Worm (Caenorhabditis elegans) whole organism, mixed stage, embryonic: Measurements from ENCODE around the gene T28H11.8.

Experiments used
- M03D4.4 ChIP-seq: sonication (generic microtip); optimal IDR thresholded peaks from 2 replicates; lab custom pipeline; 2017; ENCODE audit warnings: mild to moderate bottlenecking, missing genetic modification characterization, missing compliant biosample characterization
- bed-3 ChIP-seq: fragments of 200-800 bp; sonication (Bioruptor generic); optimal IDR thresholded peaks from 3 replicates; lab custom pipeline; 2018; ENCODE audit warnings: mild to moderate bottlenecking, missing genetic modification characterization, moderate library complexity, missing compliant biosample characterization
- ceh-39 ChIP-seq: fragments of 150-350 bp; optimal IDR thresholded peaks from 2 replicates; lab custom pipeline; 2014; ENCODE audit warnings: missing biosample characterization, missing genetic modification characterization
- ceh-43 ChIP-seq: fragments of 200-800 bp; sonication (Bioruptor generic); optimal IDR thresholded peaks from 2 replicates; lab custom pipeline; 2018; ENCODE audit warnings: mild to moderate bottlenecking, missing genetic modification characterization, moderate library complexity, missing compliant biosample characterization
- ceh-83 ChIP-seq: fragments of 200-800 bp; sonication (Bioruptor generic); optimal IDR thresholded peaks from 2 replicates; lab custom pipeline; 2018; ENCODE audit warnings: mild to moderate bottlenecking, missing genetic modification characterization, missing compliant biosample characterization
- ces-1 ChIP-seq: fragments of 150-350 bp; optimal IDR thresholded peaks from 2 replicates; lab custom pipeline; 2014; ENCODE audit warnings: missing biosample characterization, missing genetic modification reagents, missing genetic modification characterization
- cnd-1 ChIP-seq: fragments of 200-800 bp; sonication (Bioruptor generic); optimal IDR thresholded peaks from 2 replicates; lab custom pipeline; 2018; ENCODE audit warnings: mild to moderate bottlenecking, missing genetic modification characterization, missing compliant biosample characterization
- drap-1 ChIP-seq: fragments of 200-800 bp; sonication (Bioruptor generic); optimal IDR thresholded peaks from 3 replicates; lab custom pipeline; 2018; ENCODE audit warnings: mild to moderate bottlenecking, missing genetic modification characterization, missing compliant biosample characterization
- elt-3 ChIP-seq: fragments of 150-350 bp; optimal IDR thresholded peaks from 2 replicates; lab custom pipeline; 2014; ENCODE audit warnings: missing biosample characterization, missing genetic modification characterization
- flh-1 ChIP-seq: fragments of 200-800 bp; sonication (Bioruptor generic); optimal IDR thresholded peaks from 2 replicates; lab custom pipeline; 2018; ENCODE audit warnings: mild to moderate bottlenecking, missing genetic modification characterization, moderate library complexity, missing compliant biosample characterization
- ham-2 ChIP-seq: fragments of 200-800 bp; sonication (Bioruptor generic); optimal IDR thresholded peaks from 2 replicates; lab custom pipeline; 2018; ENCODE audit warnings: mild to moderate bottlenecking, missing genetic modification characterization, missing compliant biosample characterization
- hlh-1 ChIP-seq: fragments of 150-350 bp; optimal IDR thresholded peaks from 2 replicates; lab custom pipeline; 2014; ENCODE audit warnings: missing biosample characterization, missing genetic modification reagents, missing genetic modification characterization
- lin-13 ChIP-seq: fragments of 150-350 bp; optimal IDR thresholded peaks from 2 replicates; lab custom pipeline; 2014; ENCODE audit warnings: missing biosample characterization, missing genetic modification characterization
- lin-32 ChIP-seq: fragments of 200-800 bp; sonication (Bioruptor generic); optimal IDR thresholded peaks from 2 replicates; lab custom pipeline; 2018; ENCODE audit warnings: mild to moderate bottlenecking, missing genetic modification characterization, missing compliant biosample characterization
- lsy-2 ChIP-seq: fragments of 150-350 bp; optimal IDR thresholded peaks from 2 replicates; lab custom pipeline; 2014; ENCODE audit warnings: missing biosample characterization, missing genetic modification characterization
- mep-1 ChIP-seq: fragments of 150-350 bp; optimal IDR thresholded peaks from 2 replicates; lab custom pipeline; 2017; ENCODE audit warnings: missing biosample characterization, missing genetic modification reagents, missing genetic modification characterization, inconsistent platforms
- mls-2 ChIP-seq: sonication (generic microtip); optimal IDR thresholded peaks from 2 replicates; lab custom pipeline; 2016; ENCODE audit warnings: mild to moderate bottlenecking, missing genetic modification characterization, moderate library complexity, missing compliant biosample characterization
- nhr-12 ChIP-seq: fragments of 150-350 bp; optimal IDR thresholded peaks from 2 replicates; lab custom pipeline; 2014; ENCODE audit warnings: missing biosample characterization, missing genetic modification characterization
- nhr-2 ChIP-seq: fragments of 150-350 bp; optimal IDR thresholded peaks from 2 replicates; lab custom pipeline; 2014; ENCODE audit warnings: missing biosample characterization, missing genetic modification characterization
- nhr-28 ChIP-seq: fragments of 150-350 bp; optimal IDR thresholded peaks from 2 replicates; lab custom pipeline; 2014; ENCODE audit warnings: missing biosample characterization, missing genetic modification characterization
- nhr-76 ChIP-seq: sonication (generic microtip); optimal IDR thresholded peaks from 2 replicates; lab custom pipeline; 2017; ENCODE audit warnings: missing biosample characterization, missing genetic modification characterization
- pha-4 ChIP-seq: fragments of 150-350 bp; optimal IDR thresholded peaks from 2 replicates; lab custom pipeline; 2018; ENCODE audit warnings: missing biosample characterization, missing genetic modification reagents, missing genetic modification characterization
- snpc-4 ChIP-seq: fragments of 150-350 bp; optimal IDR thresholded peaks from 2 replicates; lab custom pipeline; 2014; ENCODE audit warnings: missing biosample characterization, missing genetic modification characterization
- sptf-1 ChIP-seq: sonication (generic microtip); optimal IDR thresholded peaks from 2 replicates; lab custom pipeline; 2017; ENCODE audit warnings: mild to moderate bottlenecking, missing genetic modification characterization, moderate library complexity, missing compliant biosample characterization
- tbx-8 ChIP-seq: fragments of 200-800 bp; sonication (Bioruptor generic); optimal IDR thresholded peaks from 2 replicates; lab custom pipeline; 2018; ENCODE audit warnings: mild to moderate bottlenecking, missing genetic modification characterization, moderate library complexity, missing compliant biosample characterization
- unc-120 ChIP-seq: sonication (generic microtip); optimal IDR thresholded peaks from 2 replicates; lab custom pipeline; 2017; ENCODE audit warnings: missing genetic modification characterization, missing compliant biosample characterization; ENCODE audit not compliant: poor library complexity, severe bottlenecking
- unc-39 ChIP-seq: fragments of 150-350 bp; optimal IDR thresholded peaks from 2 replicates; lab custom pipeline; 2014; ENCODE audit warnings: missing biosample characterization, missing genetic modification characterization
- unc-62 ChIP-seq: fragments of 150-350 bp; optimal IDR thresholded peaks from 2 replicates; lab custom pipeline; 2014; ENCODE audit warnings: missing biosample characterization, missing genetic modification reagents, missing genetic modification characterization
- zip-8 ChIP-seq: fragments of 150-350 bp; optimal IDR thresholded peaks from 2 replicates; lab custom pipeline; 2014; ENCODE audit warnings: missing biosample characterization, missing genetic modification characterization
- ztf-11 ChIP-seq: fragments of 150-350 bp; optimal IDR thresholded peaks from 2 replicates; lab custom pipeline; 2014; ENCODE audit warnings: missing biosample characterization, missing genetic modification characterization

T28H11.8 gene

ce11 chrIV:5008378-5008777, 12.1 kb downstream of the T28H11.8 start, which contains the start of gene srm-2:
srm-2 (plus strand) TSS chrIV:5008678.
- no peak for TF ChIP-seq hlh-1 (tag; lab: Kevin White, UChicago)
- TF ChIP-seq unc-62 (GFP tag; lab: Kevin White, UChicago): no peak
- TF ChIP-seq bed-3 (GFP tag; lab: Kevin White, UChicago): no peak
- no peak for TF ChIP-seq nhr-12
- no peak for TF ChIP-seq unc-120 (tag; lab: Kevin White, UChicago)
- TF ChIP-seq pha-4 (tag; lab: Kevin White, UChicago): no peak
- no peak for TF ChIP-seq sptf-1
- TF ChIP-seq unc-39 (tag; lab: Kevin White, UChicago): no peak
- no peak for TF ChIP-seq zip-8 (tag; lab: Kevin White, UChicago)
- no peak for TF ChIP-seq ceh-39 (tag; lab: Kevin White, UChicago)
- TF ChIP-seq lin-13 (tag; lab: Kevin White, UChicago): no peak

- no peak for TF ChIP-seq ceh-43 (GFP tag; lab: Kevin White, UChicago)
- TF ChIP-seq drap-1 (GFP tag; lab: Kevin White, UChicago): no peak
- no peak for TF ChIP-seq zip-8 (tag; lab: Kevin White, UChicago)
- no peak for TF ChIP-seq ham-2 (GFP tag; lab: Kevin White, UChicago)
- no peak for TF ChIP-seq unc-39 (tag; lab: Kevin White, UChicago)
- no peak for TF ChIP-seq tbx-8
- TF ChIP-seq elt-3 (tag; lab: Kevin White, UChicago): no peak
- TF ChIP-seq ztf-11 (tag; lab: Kevin White, UChicago): no peak
- no peak for TF ChIP-seq nhr-28
- no peak for TF ChIP-seq ces-1 (GFP tag; lab: Kevin White, UChicago)
- TF ChIP-seq ceh-83 (GFP tag; lab: Kevin White, UChicago): no peak
- no peak for TF ChIP-seq hlh-1 (tag; lab: Kevin White, UChicago)
- no peak for TF ChIP-seq lin-13 (tag; lab: Kevin White, UChicago)
- no peak for TF ChIP-seq lin-32
- no peak for TF ChIP-seq flh-1 (GFP tag; lab: Kevin White, UChicago)
- no peak for TF ChIP-seq cnd-1 (tag; lab: Kevin White, UChicago)
These were observed 15.3 kb downstream of the T28H11.8 start for ce11 chrIV:5005154-5005553.

- TF ChIP-seq mls-2 (tag; lab: Kevin White, UChicago): no peak
- TF ChIP-seq lsy-2 (tag; lab: Kevin White, UChicago): no peak
- TF ChIP-seq zip-8 (tag; lab: Kevin White, UChicago): peak; percentile 30
- no peak for TF ChIP-seq pha-4 (tag; lab: Kevin White, UChicago)
These were observed 18.0 kb downstream of the T28H11.8 start, which contains the start of gene pes-1 for ce11 chrIV:5002448-5002847. pes-1 (plus strand) TSS chrIV:5002748.

ce11 chrIV:4996956-4997355, 23.5 kb downstream of the T28H11.8 start:
- TF ChIP-seq nhr-2 (no peak), mep-1 (tag; lab: Kevin White, UChicago) (no peak), ceh-39 (tag; lab: Kevin White, UChicago) (no peak), hlh-1 (tag; lab: Kevin White, UChicago) (no peak), nhr-76 (tag; lab: Kevin White, UChicago) (no peak), lin-32 (no peak), mls-2 (tag; lab: Kevin White, UChicago) (no peak), M03D4.4 (tag; lab: Kevin White, UChicago) (no peak), bed-3 (GFP tag; lab: Kevin White, UChicago) (no peak), snpc-4 (tag; lab: Kevin White, UChicago) (no peak), ceh-43 (GFP tag; lab: Kevin White, UChicago) (no peak)

- TF ChIP-seq unc-62 (GFP tag; lab: Kevin White, UChicago) (no peak), lin-32 (no peak), bed-3 (GFP tag; lab: Kevin White, UChicago) (no peak), hlh-1 (tag; lab: Kevin White, UChicago) (no peak)
These were observed 24.6 kb downstream of the T28H11.8 start, which contains the start of gene ssq-2 for ce11 chrIV:4995842-4996241. ssq-2 (plus strand) TSS chrIV:4996142.

ce11 chrIV:4993128-4993527, 27.3 kb downstream of the T28H11.8 start:
- no peak for TF ChIP-seq tbx-8
- TF ChIP-seq unc-120 (tag; lab: Kevin White, UChicago): no peak
- no peak for TF ChIP-seq unc-62 (GFP tag; lab: Kevin White, UChicago)
